Worm (Caenorhabditis elegans) whole organism, L4/young adult: ENCODE results near the gene srz-94.

ENCODE experiments used
- W03F9.2 ChIP-seq: fragments of 150-350 bp; optimal IDR thresholded peaks from 2 replicates; lab custom pipeline; 2014; ENCODE audit warnings: missing biosample characterization, missing genetic modification characterization
- dao-5 ChIP-seq: sonication (generic microtip); optimal IDR thresholded peaks from 2 replicates; lab custom pipeline; 2016; ENCODE audit warnings: missing genotype, missing genetic modification characterization, moderate library complexity, missing compliant biosample characterization
- him-1 ChIP-seq: sonication (generic microtip); optimal IDR thresholded peaks from 2 replicates; lab custom pipeline; 2016; ENCODE audit warnings: missing genotype, missing genetic modification reagents, missing genetic modification characterization, missing compliant biosample characterization

ce11 chrV:17061585-17061984, 25.8 kb upstream of the srz-94 start, which contains the start of gene F28B1.9:
- TF ChIP-seq W03F9.2 (tag; lab: Kevin White, UChicago) (no peak), dao-5 (tag; lab: Kevin White, UChicago) (no peak), him-1 (tag; lab: Kevin White, UChicago) (no peak)
